Worm (Caenorhabditis elegans) whole organism, L4/young adult: ENCODE measurements around the gene moc-3.

Experiments
- dao-5 ChIP-seq: sonication (generic microtip); optimal IDR thresholded peaks from 2 replicates; lab custom pipeline; 2016; ENCODE audit warnings: missing genotype, missing genetic modification characterization, moderate library complexity, missing compliant biosample characterization
- him-1 ChIP-seq: sonication (generic microtip); optimal IDR thresholded peaks from 2 replicates; lab custom pipeline; 2016; ENCODE audit warnings: missing genotype, missing genetic modification reagents, missing genetic modification characterization, missing compliant biosample characterization

DNA sequence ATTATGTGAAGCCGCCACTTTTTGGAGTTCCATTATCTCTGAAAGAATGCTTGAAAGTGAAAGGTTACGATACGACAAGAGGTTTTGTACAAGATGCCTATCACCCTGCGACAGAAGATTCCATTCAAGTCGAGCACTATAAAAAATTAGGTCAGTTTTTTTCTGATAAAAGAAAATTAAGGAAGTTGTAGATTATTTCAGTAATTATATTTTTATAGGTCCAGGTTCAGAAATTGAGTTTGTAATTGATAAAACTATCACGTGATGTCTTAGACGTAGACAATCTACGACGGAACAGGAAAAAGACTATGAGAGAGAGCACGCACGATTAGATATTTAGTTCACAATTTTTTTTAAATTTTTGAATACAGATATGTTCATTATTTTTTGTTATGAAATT is 29.6 kb downstream of the moc-3 start:
- no peak for TF ChIP-seq him-1 (tag; lab: Kevin White, UChicago)
- no peak for TF ChIP-seq dao-5 (tag; lab: Kevin White, UChicago)
